Worm (Caenorhabditis elegans): ENCODE results near the gene F17E9.5.
A peak's percentile ranks its signal among the peaks of the same experiment; 100 is the strongest.

DNA sequence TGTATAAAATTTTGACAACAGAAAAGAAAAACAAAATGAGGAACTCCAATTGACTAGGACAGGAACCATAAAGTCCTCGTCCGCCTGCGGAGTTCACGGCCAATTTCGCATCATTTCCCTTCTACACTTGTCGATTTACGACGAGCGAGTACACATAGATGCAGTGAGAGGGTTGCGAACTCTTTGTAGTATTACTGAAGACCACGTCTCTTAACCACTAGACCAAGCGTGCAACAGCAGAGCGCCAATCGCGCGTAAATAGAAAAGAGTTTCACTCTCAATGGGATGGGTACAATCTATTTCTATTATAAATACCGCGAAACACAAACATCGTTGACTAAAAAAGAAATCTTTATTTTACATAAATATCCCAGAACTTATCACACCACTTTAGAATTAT, 29.8 kb downstream of the F17E9.5 start:
- TF ChIP-seq fos-1 (tag; optimal IDR thresholded peaks at IDR 0.05) (peak; percentile 44), nhr-237 (tag; optimal IDR thresholded peaks at IDR 0.05) (peak; percentile 56), nhr-77 (tag; optimal IDR thresholded peaks at IDR 0.05) (peak; percentile 83), pax-3 (tag; optimal IDR thresholded peaks at IDR 0.05) (peak; percentile 49), ama-1 (optimal IDR thresholded peaks at IDR 0.05) (peak; percentile 88), elt-2 (tag; optimal IDR thresholded peaks at IDR 0.05) (peak; percentile 50), nhr-90 (tag; optimal IDR thresholded peaks at IDR 0.05; ENCODE audit: poor library complexity) (peak; percentile 87), snpc-4 (tag; optimal IDR thresholded peaks at IDR 0.05) (peak; percentile 51), swsn-7 (tag; optimal IDR thresholded peaks at IDR 0.05) (peak; percentile 88), pqm-1 (tag; optimal IDR thresholded peaks at IDR 0.05) (no peak), alr-1 (tag; optimal IDR thresholded peaks at IDR 0.05; ENCODE audit: borderline replicate concordance) (no peak)
